Worm (Caenorhabditis elegans) whole organism, L1 larva: ENCODE measurements around the gene ivph-3.

Source experiments
- C16A3.4 ChIP-seq: fragments of 150-350 bp; optimal IDR thresholded peaks from 2 replicates; lab custom pipeline; 2014; ENCODE audit warnings: missing biosample characterization, missing genetic modification characterization
- ceh-82 ChIP-seq, 3 experiments: fragments of 150-350 bp in 1 of 3; sonication (generic microtip) in 2 of 3; optimal IDR thresholded peaks; 2 replicates each; lab custom pipeline; 2014 to 2017; ENCODE audit warnings: missing biosample characterization in 3 of 3, missing genetic modification characterization in 3 of 3
- dpl-1 ChIP-seq, 3 experiments: fragments of 150-350 bp in 2 of 3; sonication (generic microtip) in 1 of 3; optimal IDR thresholded peaks; 2 replicates each; lab custom pipeline; 2014 to 2017; ENCODE audit warnings: missing biosample characterization in 3 of 3, missing genetic modification characterization in 3 of 3, missing genetic modification reagents in 3 of 3
- elt-2 ChIP-seq: sonication (generic microtip); optimal IDR thresholded peaks from 2 replicates; lab custom pipeline; 2016; ENCODE audit warnings: missing genetic modification characterization, mild to moderate bottlenecking, inconsistent platforms, missing compliant biosample characterization, missing genetic modification reagents
- ets-5 ChIP-seq: fragments of 200-800 bp; sonication (Bioruptor generic); IDR thresholded peaks from 2 replicates; pipeline ENCODE4 v1.3.6; 2022; ENCODE audit warnings: missing genetic modification characterization, missing compliant biosample characterization
- fkh-10 ChIP-seq: sonication (generic microtip); optimal IDR thresholded peaks from 2 replicates; lab custom pipeline; 2017; ENCODE audit warnings: missing biosample characterization, missing genetic modification reagents, missing genetic modification characterization
- nhr-11 ChIP-seq: fragments of 150-350 bp; optimal IDR thresholded peaks from 2 replicates; lab custom pipeline; 2014; ENCODE audit warnings: missing biosample characterization, missing genetic modification characterization
- nhr-76 ChIP-seq: sonication (generic microtip); optimal IDR thresholded peaks from 2 replicates; lab custom pipeline; 2017; ENCODE audit warnings: missing biosample characterization, missing genetic modification characterization
- pqm-1 ChIP-seq: sonication (generic microtip); optimal IDR thresholded peaks from 3 replicates; lab custom pipeline; 2017; ENCODE audit warnings: missing biosample characterization, missing genetic modification characterization
- skn-1 ChIP-seq: fragments of 150-350 bp; optimal IDR thresholded peaks from 2 replicates; lab custom pipeline; 2014; ENCODE audit warnings: missing biosample characterization, missing genetic modification characterization
- ztf-11 ChIP-seq, 2 experiments: sonication (generic microtip); optimal IDR thresholded peaks; 2 replicates each; lab custom pipeline; 2016 to 2017; ENCODE audit warnings: missing genetic modification characterization in 2 of 2, missing biosample characterization in 1 of 2, missing compliant biosample characterization in 1 of 2

DNA sequence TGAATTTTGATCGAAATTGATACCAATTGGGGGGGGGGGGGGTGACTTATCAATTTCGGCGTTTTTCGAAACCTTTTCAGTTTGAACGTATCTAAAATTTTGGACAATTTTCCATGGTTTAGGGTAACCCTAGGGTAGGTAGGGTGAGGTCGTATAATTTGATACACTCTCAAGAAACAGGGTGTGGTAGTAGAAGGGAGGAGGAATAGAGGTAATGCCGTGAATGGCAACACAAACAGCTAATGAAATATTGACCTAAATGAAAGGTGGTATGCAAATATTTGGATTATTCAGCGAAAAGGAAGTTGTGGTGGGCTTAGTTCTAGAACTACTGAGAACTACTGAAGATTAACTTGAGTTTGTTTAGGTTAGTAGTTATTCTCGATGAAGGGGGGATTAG, 39.5 kb downstream of the ivph-3 start:
- TF ChIP-seq C16A3.4 (no peak), fkh-10 (GFP tag; lab: Kevin White, UChicago) (no peak), nhr-76 (tag; lab: Kevin White, UChicago) (no peak), pqm-1 (tag; lab: Kevin White, UChicago) (no peak), ets-5 (GFP tag; lab: Robert Waterston, UW) (no peak), elt-2 (tag; lab: Kevin White, UChicago) (no peak), skn-1 (tag; lab: Kevin White, UChicago) (no peak), ztf-11 (tag; optimal IDR thresholded peaks at IDR 0.05; lab: Kevin White, UChicago) (no peak), nhr-11 (tag; lab: Kevin White, UChicago) (no peak), dpl-1 (GFP tag; optimal IDR thresholded peaks at IDR 0.05; lab: Kevin White, UChicago) (no peak), ceh-82 (tag; optimal IDR thresholded peaks at IDR 0.05; lab: Kevin White, UChicago) (no peak)
